Worm (Caenorhabditis elegans): ENCODE results near the gene elt-3.

The elt-3 gene

DNA sequence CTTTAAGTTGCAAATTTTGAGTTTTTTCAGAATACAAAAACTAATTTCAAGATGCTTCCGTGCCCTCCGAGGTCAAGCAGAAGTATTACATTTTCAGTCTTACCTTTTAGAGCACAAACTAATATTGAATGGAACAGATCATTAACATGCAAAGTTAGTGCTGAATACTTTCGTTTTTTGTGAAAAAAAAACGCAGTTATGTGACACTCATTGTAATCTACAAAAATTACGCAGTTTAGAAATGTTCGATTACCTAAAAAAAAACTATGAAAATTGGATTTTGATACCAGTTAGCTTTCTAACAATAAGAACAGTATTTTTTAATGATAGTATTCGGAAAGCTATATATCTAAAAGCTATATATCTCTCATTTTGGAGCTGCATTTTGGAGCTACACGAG is 7.2 kb downstream of the elt-3 start:
- TF ChIP-seq ceh-43 (GFP tag; optimal IDR thresholded peaks at IDR 0.05) (no peak), flh-1 (GFP tag; optimal IDR thresholded peaks at IDR 0.05) (no peak), sem-2 (GFP tag; optimal IDR thresholded peaks at IDR 0.05) (no peak), ces-1 (GFP tag; optimal IDR thresholded peaks at IDR 0.05) (no peak), nhr-76 (tag; optimal IDR thresholded peaks at IDR 0.05) (no peak), mep-1 (tag; optimal IDR thresholded peaks at IDR 0.05) (no peak), ham-2 (GFP tag; optimal IDR thresholded peaks at IDR 0.05) (no peak), elt-3 (tag; optimal IDR thresholded peaks at IDR 0.05) (no peak), pha-4 (tag; optimal IDR thresholded peaks at IDR 0.05) (no peak), lin-32 (GFP tag; optimal IDR thresholded peaks at IDR 0.05) (no peak), bed-3 (GFP tag; optimal IDR thresholded peaks at IDR 0.05) (no peak), unc-62 (GFP tag; optimal IDR thresholded peaks at IDR 0.05) (no peak), drap-1 (GFP tag; optimal IDR thresholded peaks at IDR 0.05) (no peak), nhr-2 (tag; optimal IDR thresholded peaks at IDR 0.05) (no peak), lsy-2 (tag; optimal IDR thresholded peaks at IDR 0.05) (no peak), zip-8 (tag; optimal IDR thresholded peaks at IDR 0.05) (no peak), M03D4.4 (tag; optimal IDR thresholded peaks at IDR 0.05) (no peak), ztf-11 (tag; optimal IDR thresholded peaks at IDR 0.05) (no peak), nhr-28 (tag; optimal IDR thresholded peaks at IDR 0.05) (no peak)

DNA sequence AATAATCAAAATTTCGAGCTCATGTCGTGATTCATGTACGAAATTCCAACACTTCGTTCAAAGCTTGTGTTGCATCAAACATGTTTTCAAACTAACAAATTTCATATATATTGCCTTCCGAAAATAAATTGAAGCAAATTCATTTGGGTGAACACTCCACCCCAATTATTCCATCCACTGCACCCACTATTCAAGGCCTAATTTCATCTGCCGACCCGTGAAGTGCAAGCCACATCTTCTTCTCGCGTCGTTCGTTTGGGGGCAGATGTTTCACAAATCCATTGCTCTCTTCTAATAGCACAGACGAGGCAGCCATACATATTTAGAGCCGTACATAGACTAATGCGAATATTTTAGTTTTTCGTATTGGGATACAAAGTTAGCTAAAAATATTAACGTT is 9.5 kb downstream of the elt-3 start:
- TF ChIP-seq cnd-1 (tag; optimal IDR thresholded peaks at IDR 0.05) = peak; percentile 18
- TF ChIP-seq elt-1 (tag; optimal IDR thresholded peaks at IDR 0.05; ENCODE audit: borderline replicate concordance, insufficient read depth) = no peak
- no peak for TF ChIP-seq nhr-76 (tag; optimal IDR thresholded peaks at IDR 0.05)
- TF ChIP-seq ham-2 (GFP tag; optimal IDR thresholded peaks at IDR 0.05) = no peak
- peak; percentile 9 for TF ChIP-seq mep-1 (tag; optimal IDR thresholded peaks at IDR 0.05)
- no peak for TF ChIP-seq blmp-1 (tag; optimal IDR thresholded peaks at IDR 0.05)
- TF ChIP-seq zip-8 (tag; optimal IDR thresholded peaks at IDR 0.05) = no peak
- TF ChIP-seq drap-1 (GFP tag; optimal IDR thresholded peaks at IDR 0.05) = no peak
- no peak for TF ChIP-seq nhr-2 (tag; optimal IDR thresholded peaks at IDR 0.05)
- TF ChIP-seq ces-1 (GFP tag; optimal IDR thresholded peaks at IDR 0.05) = peak; percentile 98
- no peak for TF ChIP-seq lsy-2 (tag; optimal IDR thresholded peaks at IDR 0.05)

DNA sequence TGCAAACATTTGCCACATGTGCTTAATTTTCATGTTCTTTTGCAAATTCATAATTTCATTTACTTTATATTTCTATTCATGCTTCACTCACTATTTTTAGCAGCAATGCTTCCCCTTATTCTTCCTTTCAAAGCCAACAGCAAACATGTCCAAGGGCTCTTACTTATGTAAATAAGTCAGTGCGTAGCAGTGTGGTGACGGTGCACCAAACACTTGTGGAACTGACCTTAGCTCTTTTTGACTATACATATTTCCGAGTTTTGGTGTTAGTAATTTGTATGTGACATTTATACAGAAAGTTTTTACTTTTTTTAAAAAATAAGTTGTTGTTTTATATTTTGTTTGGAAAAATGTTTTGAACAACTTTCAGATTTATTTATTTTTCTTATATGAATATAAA is 10.4 kb downstream of the elt-3 start:
- TF ChIP-seq ceh-83 (GFP tag; optimal IDR thresholded peaks at IDR 0.05) (no peak), drap-1 (GFP tag; optimal IDR thresholded peaks at IDR 0.05) (no peak), elt-1 (tag; optimal IDR thresholded peaks at IDR 0.05; ENCODE audit: borderline replicate concordance, insufficient read depth) (no peak), lin-13 (tag; optimal IDR thresholded peaks at IDR 0.05) (no peak), ham-2 (GFP tag; optimal IDR thresholded peaks at IDR 0.05) (no peak), flh-1 (GFP tag; optimal IDR thresholded peaks at IDR 0.05) (no peak), nhr-12 (tag; optimal IDR thresholded peaks at IDR 0.05) (no peak), ztf-11 (tag; optimal IDR thresholded peaks at IDR 0.05) (no peak), sem-2 (GFP tag; optimal IDR thresholded peaks at IDR 0.05) (no peak), tbx-8 (GFP tag; optimal IDR thresholded peaks at IDR 0.05) (no peak), pha-4 (tag; optimal IDR thresholded peaks at IDR 0.05) (peak; percentile 73), ces-1 (GFP tag; optimal IDR thresholded peaks at IDR 0.05) (peak; percentile 33)

DNA sequence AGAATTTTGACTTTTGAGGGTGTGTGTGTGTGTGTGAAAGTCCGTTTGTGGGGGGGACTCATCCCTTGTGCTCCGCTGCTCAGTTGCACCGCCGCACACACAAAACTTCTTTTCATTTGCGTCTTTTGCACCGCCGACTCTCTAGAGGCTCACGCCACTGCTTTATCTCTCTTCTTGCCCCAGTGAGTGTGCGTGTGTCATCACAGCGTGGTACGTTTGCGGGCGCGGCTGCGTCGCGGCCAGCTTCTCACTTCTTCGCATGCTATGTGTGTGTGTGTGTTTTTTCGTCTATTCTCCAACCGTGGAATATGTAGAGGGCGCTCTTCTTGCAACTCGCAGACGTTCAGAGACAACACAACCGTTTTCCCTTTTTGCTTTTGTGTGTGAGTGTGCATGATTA is 10.8 kb downstream of the elt-3 start:
- TF ChIP-seq sptf-1 (tag; optimal IDR thresholded peaks at IDR 0.05) (peak; percentile 18), elt-1 (tag; optimal IDR thresholded peaks at IDR 0.05; ENCODE audit: borderline replicate concordance, insufficient read depth) (no peak), pha-4 (tag; optimal IDR thresholded peaks at IDR 0.05) (peak; percentile 61), nhr-237 (tag; optimal IDR thresholded peaks at IDR 0.05) (peak; percentile 3), cnd-1 (tag; optimal IDR thresholded peaks at IDR 0.05) (peak; percentile 25), ceh-83 (GFP tag; optimal IDR thresholded peaks at IDR 0.05) (no peak), lin-13 (tag; optimal IDR thresholded peaks at IDR 0.05) (no peak), mab-5 (tag; optimal IDR thresholded peaks at IDR 0.05) (no peak), hlh-1 (tag; optimal IDR thresholded peaks at IDR 0.05) (peak; percentile 17), zip-8 (tag; optimal IDR thresholded peaks at IDR 0.05) (no peak), sem-2 (GFP tag; optimal IDR thresholded peaks at IDR 0.05) (no peak), ceh-43 (GFP tag; optimal IDR thresholded peaks at IDR 0.05) (peak; percentile 3), ztf-11 (tag; optimal IDR thresholded peaks at IDR 0.05) (no peak), unc-62 (GFP tag; optimal IDR thresholded peaks at IDR 0.05) (no peak), ceh-39 (tag; optimal IDR thresholded peaks at IDR 0.05) (no peak), drap-1 (GFP tag; optimal IDR thresholded peaks at IDR 0.05) (no peak), nhr-28 (tag; optimal IDR thresholded peaks at IDR 0.05) (no peak), unc-120 (tag; optimal IDR thresholded peaks at IDR 0.05; ENCODE audit: poor library complexity, severe bottlenecking) (peak; percentile 30), mep-1 (tag; optimal IDR thresholded peaks at IDR 0.05) (peak; percentile 21), flh-1 (GFP tag; optimal IDR thresholded peaks at IDR 0.05) (no peak), mls-2 (tag; optimal IDR thresholded peaks at IDR 0.05) (peak; percentile 45), elt-3 (tag; optimal IDR thresholded peaks at IDR 0.05) (no peak), tbx-8 (GFP tag; optimal IDR thresholded peaks at IDR 0.05) (no peak), M03D4.4 (tag; optimal IDR thresholded peaks at IDR 0.05) (no peak), blmp-1 (tag; optimal IDR thresholded peaks at IDR 0.05) (no peak)
